Fruit fly (Drosophila melanogaster) whole organism: ENCODE results near the gene CG12985.

Experiments
- Dll ChIP-seq: fragments of >200 bp; optimal IDR thresholded peaks from 2 replicates; lab custom pipeline; 2017
- EcR ChIP-seq, 2 experiments: fragments of >200 bp; optimal IDR thresholded peaks; 2 replicates each; lab custom pipeline; 2017; ENCODE audit warnings: missing biosample characterization in 2 of 2, missing genetic modification characterization in 2 of 2, missing genetic modification reagents in 2 of 2
- pan ChIP-seq: fragments of >200 bp; optimal IDR thresholded peaks from 2 replicates; lab custom pipeline; 2017
- psq ChIP-seq: fragments of >200 bp; optimal IDR thresholded peaks from 2 replicates; lab custom pipeline; 2017
- usp ChIP-seq: fragments of >200 bp; optimal IDR thresholded peaks from 2 replicates; lab custom pipeline; 2017; ENCODE audit warnings: missing biosample characterization, missing genetic modification characterization, mixed read lengths

dm6 chrX:17856458-17857277 is 26.9 kb upstream of the CG12985 start, which contains the start of gene Srx:
- TF ChIP-seq Dll (lab: Kevin White, UChicago) (no peak), usp (GFP tag; lab: Kevin White, UChicago) (no peak), EcR (GFP tag; optimal IDR thresholded peaks at IDR 0.05; lab: Kevin White, UChicago) (no peak), pan (no peak), psq (no peak)
